Fruit fly (Drosophila melanogaster): ENCODE data around the gene AIF.
A peak's percentile ranks its signal among the peaks of the same experiment; 100 is the strongest.

The AIF gene

dm6 chr2L:2172460-2173121, 21.0 kb downstream of the AIF start (continued):
- no peak for TF ChIP-seq ato (GFP tag; IDR thresholded peaks at IDR 0.05; ENCODE audit: partially characterized antibody)
- TF ChIP-seq BtbVII (GFP tag; optimal IDR thresholded peaks at IDR 0.05), result no peak
- no peak for TF ChIP-seq Poxn (GFP tag; IDR thresholded peaks at IDR 0.05)
- TF ChIP-seq dan (GFP tag; IDR thresholded peaks at IDR 0.05), result no peak
- TF ChIP-seq CG5953 (GFP tag; IDR thresholded peaks at IDR 0.05), result no peak
- TF ChIP-seq Lpt (GFP tag; optimal IDR thresholded peaks at IDR 0.05), result no peak
- no peak for TF ChIP-seq zen2 (GFP tag; IDR thresholded peaks at IDR 0.05; ENCODE audit: partially characterized antibody)
- no peak for TF ChIP-seq HmgZ (tag; optimal IDR thresholded peaks at IDR 0.05)
- peak in 1 of 2 experiments; percentile 37 for TF ChIP-seq Pdp1 (GFP tag; optimal IDR thresholded peaks at IDR 0.05)
- no peak for TF ChIP-seq Mad (GFP tag; optimal IDR thresholded peaks at IDR 0.05)
- TF ChIP-seq Rfx (GFP tag; IDR thresholded peaks at IDR 0.05), result no peak
- TF ChIP-seq B-H2 (GFP tag; optimal IDR thresholded peaks at IDR 0.05), result no peak
- no peak for TF ChIP-seq danr (GFP tag; IDR thresholded peaks at IDR 0.05)
- no peak for TF ChIP-seq CG3065 (GFP tag; optimal IDR thresholded peaks at IDR 0.05)
- TF ChIP-seq CG33557 (GFP tag; optimal IDR thresholded peaks at IDR 0.05), result no peak
- TF ChIP-seq CG2889 (GFP tag; IDR thresholded peaks at IDR 0.05), result no peak
- 0 out of 3 replicates have a peak, but pooled peaks have one; percentile 8 for TF ChIP-seq ci (GFP tag; IDR thresholded peaks at IDR 0.05)
- peak; percentile 92 for TF ChIP-seq CG15479 (GFP tag; optimal IDR thresholded peaks at IDR 0.05)
- no peak for TF ChIP-seq cwo (GFP tag; optimal IDR thresholded peaks at IDR 0.05)
- no peak for TF ChIP-seq CG31365 (tag; optimal IDR thresholded peaks at IDR 0.05)
- no peak for TF ChIP-seq Nf-YB (GFP tag; optimal IDR thresholded peaks at IDR 0.05)
- TF ChIP-seq bbx (GFP tag; IDR thresholded peaks at IDR 0.05; ENCODE audit: partially characterized antibody), result no peak
- no peak for TF ChIP-seq CrebB (tag; optimal IDR thresholded peaks at IDR 0.05)
- TF ChIP-seq p53 (GFP tag; optimal IDR thresholded peaks at IDR 0.05), result no peak
- peak; percentile 1 for TF ChIP-seq Blimp-1 (GFP tag; optimal IDR thresholded peaks at IDR 0.05)
- TF ChIP-seq CG12391 (tag; optimal IDR thresholded peaks at IDR 0.05), result peak; percentile 20
- peak; percentile 8 for TF ChIP-seq CG14710 (tag; optimal IDR thresholded peaks at IDR 0.05)
- peak; percentile 98 for TF ChIP-seq D (optimal IDR thresholded peaks at IDR 0.05)
- no peak for TF ChIP-seq D (GFP tag; optimal IDR thresholded peaks at IDR 0.05)
- no peak for TF ChIP-seq Atf6 (GFP tag; IDR thresholded peaks at IDR 0.05)
- peak; percentile 12 for TF ChIP-seq CG2678 (tag; optimal IDR thresholded peaks at IDR 0.05)
- TF ChIP-seq usp (GFP tag; optimal IDR thresholded peaks at IDR 0.05), result no peak
- TF ChIP-seq Elba2 (GFP tag; optimal IDR thresholded peaks at IDR 0.05), result no peak
- no peak for TF ChIP-seq HLH4C (GFP tag; IDR thresholded peaks at IDR 0.05; ENCODE audit: partially characterized antibody)
- TF ChIP-seq Xrp1 (GFP tag; IDR thresholded peaks at IDR 0.05), result peak; percentile 21; the same call in 1 of the 2 replicates
- TF ChIP-seq CG9797 (GFP tag; optimal IDR thresholded peaks at IDR 0.05), result no peak
- TF ChIP-seq CG1603 (tag; optimal IDR thresholded peaks at IDR 0.05), result no peak
- no peak for TF ChIP-seq CG6854 (GFP tag; optimal IDR thresholded peaks at IDR 0.05)
- TF ChIP-seq psq (GFP tag; optimal IDR thresholded peaks at IDR 0.05), result no peak
- no peak for TF ChIP-seq Opbp (GFP tag; IDR thresholded peaks at IDR 0.05; ENCODE audit: partially characterized antibody)
- peak; percentile 29; the same call in 2 of the 3 replicates for TF ChIP-seq row (GFP tag; IDR thresholded peaks at IDR 0.05)
- TF ChIP-seq CG2875 (GFP tag; optimal IDR thresholded peaks at IDR 0.05), result no peak
- TF ChIP-seq CG12071 (GFP tag; optimal IDR thresholded peaks at IDR 0.05), result no peak
- TF ChIP-seq sens (GFP tag), result peak; percentile 75
- TF ChIP-seq phol (tag; optimal IDR thresholded peaks at IDR 0.05), result peak; percentile 7
- TF ChIP-seq zf30C (GFP tag; optimal IDR thresholded peaks at IDR 0.05), result peak; percentile 43
- TF ChIP-seq Mes4 (GFP tag; optimal IDR thresholded peaks at IDR 0.05), result no peak
- peak in 1 of 2 experiments; percentile 41 for TF ChIP-seq eve (GFP tag; optimal IDR thresholded peaks at IDR 0.05)
- no peak for TF ChIP-seq Mrtf (GFP tag; IDR thresholded peaks at IDR 0.05)
- TF ChIP-seq bsh (GFP tag; optimal IDR thresholded peaks at IDR 0.05), result peak in 1 of 2 experiments; percentile 36
